Fruit fly (Drosophila melanogaster) whole organism, embryonic: Measurements from ENCODE around the gene f-cup.
A peak's percentile ranks its signal among the peaks of the same experiment; 100 is the strongest.

Experiments used
- Atf3 ChIP-seq: fragments of 200-800 bp; sonication (Bioruptor generic); optimal IDR thresholded peaks from 3 replicates; lab custom pipeline; 2016; ENCODE audit warnings: missing biosample characterization, missing genetic modification characterization
- BEAF-32 ChIP-seq: fragments of 200-800 bp; sonication (Bioruptor generic); optimal IDR thresholded peaks from 3 replicates; lab custom pipeline; 2017; ENCODE audit warnings: missing biosample characterization, missing genetic modification characterization, mild to moderate bottlenecking, moderate library complexity, missing genetic modification reagents
- Bdp1 ChIP-seq: fragments of 200-800 bp; sonication (Bioruptor generic); optimal IDR thresholded peaks from 3 replicates; lab custom pipeline; 2016; ENCODE audit warnings: missing biosample characterization, missing genetic modification characterization
- CG10431 ChIP-seq: fragments of 200-800 bp; sonication (Bioruptor generic); optimal IDR thresholded peaks from 3 replicates; lab custom pipeline; 2018; ENCODE audit warnings: missing biosample characterization, mild to moderate bottlenecking, missing genetic modification characterization
- CG10959 ChIP-seq: fragments of 200-800 bp; sonication (Bioruptor generic); IDR thresholded peaks from 2 replicates; pipeline ENCODE4 v1.3.6; 2022; ENCODE audit warnings: missing biosample characterization, missing genetic modification characterization
- CG11696 ChIP-seq: fragments of 200-800 bp; sonication (Bioruptor generic); IDR thresholded peaks from 2 replicates; pipeline ENCODE4 v1.3.6; 2022; ENCODE audit warnings: missing biosample characterization, missing genetic modification characterization
- CG1233 ChIP-seq: fragments of 200-800 bp; sonication (Bioruptor generic); optimal IDR thresholded peaks from 4 replicates; lab custom pipeline; 2018; ENCODE audit warnings: missing biosample characterization, mild to moderate bottlenecking, missing genetic modification characterization
- CG13424 ChIP-seq: fragments of 200-800 bp; sonication (Bioruptor generic); optimal IDR thresholded peaks from 2 replicates; lab custom pipeline; 2019; ENCODE audit warnings: missing biosample characterization, mild to moderate bottlenecking, missing genetic modification characterization, moderate library complexity
- CG14014 ChIP-seq: fragments of 200-800 bp; sonication (Bioruptor generic); IDR thresholded peaks from 2 replicates; pipeline ENCODE4 v1.3.6; 2022; ENCODE audit warnings: missing biosample characterization, missing genetic modification characterization
- CG14050 ChIP-seq: fragments of 200-800 bp; sonication (Bioruptor generic); IDR thresholded peaks from 3 replicates; pipeline ENCODE4 v1.3.6; 2022; ENCODE audit warnings: missing biosample characterization, missing genetic modification characterization
- CG14710 ChIP-seq: fragments of 200-800 bp; sonication (Bioruptor generic); optimal IDR thresholded peaks from 3 replicates; lab custom pipeline; 2019; ENCODE audit warnings: missing biosample characterization, mild to moderate bottlenecking, missing genetic modification characterization, moderate library complexity
- CG16813 ChIP-seq: fragments of 200-800 bp; sonication (Bioruptor generic); IDR thresholded peaks from 3 replicates; pipeline ENCODE4 v1.3.6; 2022; ENCODE audit warnings: missing biosample characterization, missing genetic modification characterization; ENCODE audit not compliant: partially characterized antibody
- CG17829 ChIP-seq: fragments of 200-800 bp; optimal IDR thresholded peaks from 2 replicates; lab custom pipeline; 2019; ENCODE audit warnings: missing biosample characterization, mild to moderate bottlenecking, missing genetic modification characterization, moderate library complexity
- CG2129 ChIP-seq: fragments of 200-800 bp; sonication (Bioruptor generic); IDR thresholded peaks from 2 replicates; pipeline ENCODE4 v1.3.6; 2022; ENCODE audit warnings: missing biosample characterization, missing genetic modification characterization; ENCODE audit not compliant: partially characterized antibody
- CG2199 ChIP-seq: fragments of 200-800 bp; sonication (Bioruptor generic); IDR thresholded peaks from 3 replicates; pipeline ENCODE4 v1.3.6; 2022; ENCODE audit warnings: missing biosample characterization, missing genetic modification characterization
- CG3995 ChIP-seq: fragments of 200-800 bp; sonication (Bioruptor generic); optimal IDR thresholded peaks from 3 replicates; lab custom pipeline; 2016; ENCODE audit warnings: missing biosample characterization, missing genetic modification characterization
- CG4424 ChIP-seq: fragments of 200-800 bp; sonication (Bioruptor generic); optimal IDR thresholded peaks from 3 replicates; lab custom pipeline; 2016; ENCODE audit warnings: missing biosample characterization, missing genetic modification characterization
- CG6683 ChIP-seq: fragments of 200-800 bp; sonication (Bioruptor generic); optimal IDR thresholded peaks from 2 replicates; lab custom pipeline; 2017; ENCODE audit warnings: missing biosample characterization, mild to moderate bottlenecking, missing genetic modification characterization, missing genetic modification reagents
- GATAe ChIP-seq: fragments of 200-800 bp; sonication (Bioruptor generic); conservative IDR thresholded peaks from 2 replicates; pipeline ENCODE4 v1.3.6; 2022; ENCODE audit warnings: missing biosample characterization, missing genetic modification characterization
- Med ChIP-seq: fragments of 200-800 bp; sonication (Bioruptor generic); peaks from one replicate; lab custom pipeline; 2016; ENCODE audit warnings: missing biosample characterization, missing genetic modification characterization, mild to moderate bottlenecking, inconsistent platforms, moderate library complexity
- Neu2 ChIP-seq: fragments of 200-800 bp; sonication (Bioruptor generic); optimal IDR thresholded peaks from 3 replicates; lab custom pipeline; 2016; ENCODE audit warnings: missing biosample characterization, missing genetic modification characterization, borderline replicate concordance
- Pdp1 ChIP-seq, 2 experiments: fragments of 200-800 bp; sonication (Bioruptor generic); optimal IDR thresholded peaks; 3 replicates each; lab custom pipeline; 2016; ENCODE audit warnings: missing biosample characterization in 2 of 2, missing genetic modification characterization in 2 of 2, mild to moderate bottlenecking in 1 of 2, moderate library complexity in 1 of 2
- Stat92E ChIP-seq, 3 experiments: fragments of >200 bp in 2 of 3; fragments of 200-800 bp in 1 of 3; sonication (Bioruptor generic) in 1 of 3; optimal IDR thresholded peaks; 2 replicates each; lab custom pipeline; 2017 to 2019; ENCODE audit warnings: missing biosample characterization in 3 of 3, missing genetic modification characterization in 3 of 3, mild to moderate bottlenecking in 1 of 3, moderate library complexity in 1 of 3
- Vsx1 ChIP-seq: fragments of 200-800 bp; sonication (Bioruptor generic); optimal IDR thresholded peaks from 2 replicates; lab custom pipeline; 2017; ENCODE audit warnings: missing biosample characterization, mild to moderate bottlenecking, missing genetic modification characterization, missing genetic modification reagents
- ara ChIP-seq: fragments of 200-800 bp; sonication (Bioruptor generic); IDR thresholded peaks from 2 replicates; pipeline ENCODE4 v1.3.6; 2022; ENCODE audit warnings: missing biosample characterization, missing genetic modification characterization
- chinmo ChIP-seq: fragments of 200-800 bp; sonication (Bioruptor generic); IDR thresholded peaks from 4 replicates; pipeline ENCODE4 v1.3.6; 2022; ENCODE audit warnings: missing biosample characterization, missing genetic modification characterization; ENCODE audit not compliant: partially characterized antibody
- crol ChIP-seq: fragments of 200-800 bp; sonication (Bioruptor generic); IDR thresholded peaks from 2 replicates; pipeline ENCODE4 v1.3.6; 2022; ENCODE audit warnings: missing biosample characterization, missing genetic modification characterization
- cwo ChIP-seq: fragments of 200-800 bp; sonication (Bioruptor generic); optimal IDR thresholded peaks from 3 replicates; lab custom pipeline; 2017; ENCODE audit warnings: missing biosample characterization, missing genetic modification characterization, mild to moderate bottlenecking, moderate library complexity, missing genetic modification reagents
- en ChIP-seq: fragments of 200-800 bp; sonication (Bioruptor generic); optimal IDR thresholded peaks from 2 replicates; lab custom pipeline; 2016; ENCODE audit warnings: missing biosample characterization, missing genetic modification characterization
- lbe ChIP-seq: fragments of 200-800 bp; sonication (Bioruptor generic); optimal IDR thresholded peaks from 2 replicates; lab custom pipeline; 2016; ENCODE audit warnings: missing biosample characterization, mild to moderate bottlenecking, missing genetic modification characterization
- prd ChIP-seq, 3 experiments: fragments of >200 bp in 2 of 3; fragments of 200-800 bp in 1 of 3; sonication (Bioruptor generic) in 1 of 3; optimal IDR thresholded peaks in 2 of 3; IDR thresholded peaks in 1 of 3; 2 replicates in 2 of 3; 3 replicates in 1 of 3; pipeline versions ENCODE4 v1.3.6 to Lab custom; 2017 to 2022; ENCODE audit warnings: missing biosample characterization in 1 of 3, missing genetic modification characterization in 1 of 3
- sens ChIP-seq: fragments of 200-800 bp; sonication (Bioruptor generic); peaks from one replicate; lab custom pipeline; 2016; ENCODE audit warnings: missing biosample characterization, missing genetic modification characterization
- tup ChIP-seq: fragments of 200-800 bp; sonication (Bioruptor generic); optimal IDR thresholded peaks from 2 replicates; lab custom pipeline; 2016; ENCODE audit warnings: missing biosample characterization, mild to moderate bottlenecking, missing genetic modification characterization, moderate library complexity
- twi ChIP-seq: fragments of 200-800 bp; optimal IDR thresholded peaks from 2 replicates; lab custom pipeline; 2019; ENCODE audit warnings: missing biosample characterization, mild to moderate bottlenecking, missing genetic modification characterization, moderate library complexity
- vvl ChIP-seq: fragments of 200-800 bp; sonication (Bioruptor generic); IDR thresholded peaks from 2 replicates; pipeline ENCODE4 v1.3.6; 2022; ENCODE audit warnings: missing biosample characterization, missing genetic modification characterization

Gene f-cup

dm6 chr3R:13722451-13722850 is 21.8 kb upstream of the f-cup start:
- TF ChIP-seq CG1233 (GFP tag; lab: Kevin White, UChicago) (no peak), CG3995 (GFP tag; lab: Kevin White, UChicago) (no peak), Vsx1 (GFP tag; lab: Kevin White, UChicago) (no peak), BEAF-32 (GFP tag; lab: Kevin White, UChicago) (no peak), Atf3 (GFP tag; lab: Kevin White, UChicago) (no peak), CG14050 (no peak), CG13424 (tag; lab: Kevin White, UChicago) (no peak), CG10431 (GFP tag; lab: Kevin White, UChicago) (no peak), CG14710 (tag; lab: Kevin White, UChicago) (no peak), CG2199 (GFP tag; lab: Robert Waterston, UW) (no peak), CG14014 (no peak), lbe (no peak), en (no peak)

- TF ChIP-seq CG6683 (GFP tag; lab: Kevin White, UChicago): no peak
- TF ChIP-seq Bdp1 (GFP tag; lab: Kevin White, UChicago): no peak
- no peak for TF ChIP-seq cwo (GFP tag; lab: Kevin White, UChicago)
- TF ChIP-seq twi (tag; lab: Kevin White, UChicago): no peak
- TF ChIP-seq tup (GFP tag; lab: Kevin White, UChicago): no peak
- peak in 1 of 2 experiments; percentile 91 for TF ChIP-seq Pdp1 (GFP tag; optimal IDR thresholded peaks at IDR 0.05; lab: Kevin White, UChicago)
- TF ChIP-seq vvl: no peak
These were observed 21.4 kb upstream of the f-cup start for dm6 chr3R:13721998-13722397.

DNA sequence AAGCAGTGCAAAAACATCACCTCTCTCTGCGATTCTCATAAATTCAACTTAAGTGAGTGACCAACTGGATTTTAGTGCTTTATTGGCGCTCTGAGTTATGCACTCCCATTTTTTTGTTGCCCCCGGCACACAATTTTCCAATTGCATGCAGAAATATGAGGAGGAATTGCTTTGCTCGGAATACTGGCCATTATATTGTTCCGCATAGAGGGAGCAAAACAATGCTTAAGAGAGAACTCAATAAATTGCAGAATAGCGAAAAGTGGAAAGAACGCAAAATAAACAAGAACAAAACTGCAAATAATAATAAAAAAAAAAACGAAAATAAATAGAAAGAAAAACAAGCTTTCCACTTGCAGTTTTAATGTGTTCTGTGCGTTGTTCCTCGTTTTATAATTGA is 20.2 kb upstream of the f-cup start:
- no peak for TF ChIP-seq CG16813
- TF ChIP-seq CG10959 (GFP tag; lab: Robert Waterston, UW): 0 out of 2 replicates have a peak, but pooled peaks have one; percentile 12
- peak; percentile 77 for TF ChIP-seq CG17829 (tag; lab: Kevin White, UChicago)

dm6 chr3R:13719053-13719452 is 18.4 kb upstream of the f-cup start:
- TF ChIP-seq crol (GFP tag; lab: Robert Waterston, UW): peak; percentile 28
- no peak for TF ChIP-seq CG2129
- peak; percentile 65 for TF ChIP-seq Med
- no peak for TF ChIP-seq Stat92E (GFP tag; optimal IDR thresholded peaks at IDR 0.05; lab: Kevin White, UChicago)
- TF ChIP-seq CG6683 (GFP tag; lab: Kevin White, UChicago): no peak
- TF ChIP-seq CG2199 (GFP tag; lab: Robert Waterston, UW): peak; percentile 74; the same call in 1 of the 3 replicates
- no peak for TF ChIP-seq Neu2 (GFP tag; lab: Kevin White, UChicago)
- no peak for TF ChIP-seq GATAe
- peak; percentile 98 for TF ChIP-seq twi (tag; lab: Kevin White, UChicago)
- TF ChIP-seq CG11696 (GFP tag; lab: Robert Waterston, UW): no peak
- TF ChIP-seq chinmo: 0 out of 4 replicates have a peak, but pooled peaks have one; percentile 32
- TF ChIP-seq ara (GFP tag; lab: Robert Waterston, UW): 0 out of 2 replicates have a peak, but pooled peaks have one; percentile 10

DNA sequence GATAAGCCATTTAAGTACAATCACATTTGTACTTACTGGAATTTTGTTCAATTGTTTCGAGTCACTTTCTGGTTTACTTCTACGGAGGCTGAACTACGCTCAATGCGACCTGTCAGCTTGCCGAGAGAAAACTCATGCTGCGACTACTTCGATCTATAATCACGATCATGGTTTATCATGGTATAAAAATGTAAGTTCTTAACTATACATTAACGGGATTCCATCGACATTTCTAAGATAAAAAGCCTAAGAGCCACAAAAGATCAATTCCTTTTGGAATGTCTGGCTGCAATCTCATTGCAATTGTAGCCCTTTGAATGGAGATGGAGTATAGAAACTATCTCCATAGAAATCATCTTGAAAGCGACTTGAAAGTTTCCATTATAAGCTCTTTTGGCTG is 17.4 kb upstream of the f-cup start, which contains the start of gene Ubc87F:
Gene Ubc87F, minus strand, starts transcription at position 101 of the 400 bp plus-strand sequence.
- TF ChIP-seq prd (optimal IDR thresholded peaks at IDR 0.05; lab: Kevin White, UChicago): no peak
- no peak for TF ChIP-seq prd (GFP tag; IDR thresholded peaks at IDR 0.05; lab: Robert Waterston, UW)
- TF ChIP-seq CG4424 (GFP tag; lab: Kevin White, UChicago): no peak
- TF ChIP-seq sens (GFP tag; lab: Kevin White, UChicago): peak; percentile 9
